Fruit fly (Drosophila melanogaster) whole organism, embryonic: ENCODE results near the gene ND-MNLL.

Source experiments
- ATbp ChIP-seq: fragments of 200-800 bp; sonication (Bioruptor generic); optimal IDR thresholded peaks from 2 replicates; lab custom pipeline; 2017; ENCODE audit warnings: missing biosample characterization, mild to moderate bottlenecking, missing genetic modification characterization, missing genetic modification reagents
- CG10431 ChIP-seq: fragments of 200-800 bp; sonication (Bioruptor generic); optimal IDR thresholded peaks from 3 replicates; lab custom pipeline; 2018; ENCODE audit warnings: missing biosample characterization, mild to moderate bottlenecking, missing genetic modification characterization
- CG10979 ChIP-seq: fragments of 200-800 bp; sonication (Bioruptor generic); optimal IDR thresholded peaks from 2 replicates; lab custom pipeline; 2018; ENCODE audit warnings: missing biosample characterization, mild to moderate bottlenecking, missing genetic modification characterization, moderate library complexity
- CG11504 ChIP-seq: fragments of 200-800 bp; sonication (Bioruptor generic); optimal IDR thresholded peaks from 3 replicates; lab custom pipeline; 2019; ENCODE audit warnings: missing biosample characterization, mild to moderate bottlenecking, missing genetic modification characterization, moderate library complexity
- CG11723 ChIP-seq: fragments of 200-800 bp; sonication (Bioruptor generic); optimal IDR thresholded peaks from 2 replicates; lab custom pipeline; 2017; ENCODE audit warnings: missing biosample characterization, mild to moderate bottlenecking, missing genetic modification characterization
- CG12769 ChIP-seq: fragments of 200-800 bp; sonication (Bioruptor generic); optimal IDR thresholded peaks from 2 replicates; lab custom pipeline; 2019; ENCODE audit warnings: missing biosample characterization, mild to moderate bottlenecking, missing genetic modification characterization, moderate library complexity
- CG12942 ChIP-seq: fragments of 200-800 bp; sonication (Bioruptor generic); optimal IDR thresholded peaks from 3 replicates; lab custom pipeline; 2016; ENCODE audit warnings: missing biosample characterization, missing genetic modification characterization
- CG13296 ChIP-seq: fragments of 200-800 bp; sonication (Bioruptor generic); optimal IDR thresholded peaks from 3 replicates; lab custom pipeline; 2018; ENCODE audit warnings: missing biosample characterization, mild to moderate bottlenecking, missing genetic modification characterization
- CG13424 ChIP-seq: fragments of 200-800 bp; sonication (Bioruptor generic); optimal IDR thresholded peaks from 2 replicates; lab custom pipeline; 2019; ENCODE audit warnings: missing biosample characterization, mild to moderate bottlenecking, missing genetic modification characterization, moderate library complexity
- CG13894 ChIP-seq: fragments of 200-800 bp; sonication (Bioruptor generic); optimal IDR thresholded peaks from 3 replicates; lab custom pipeline; 2018; ENCODE audit warnings: missing biosample characterization, mild to moderate bottlenecking, missing genetic modification characterization, moderate library complexity
- CG14014 ChIP-seq: fragments of 200-800 bp; sonication (Bioruptor generic); IDR thresholded peaks from 2 replicates; pipeline ENCODE4 v1.3.6; 2022; ENCODE audit warnings: missing biosample characterization, missing genetic modification characterization
- CG1529 ChIP-seq: fragments of 200-800 bp; sonication (Bioruptor generic); optimal IDR thresholded peaks from 3 replicates; lab custom pipeline; 2018; ENCODE audit warnings: missing biosample characterization, missing genetic modification characterization
- CG16813 ChIP-seq: fragments of 200-800 bp; sonication (Bioruptor generic); IDR thresholded peaks from 3 replicates; pipeline ENCODE4 v1.3.6; 2022; ENCODE audit warnings: missing biosample characterization, missing genetic modification characterization; ENCODE audit not compliant: partially characterized antibody
- CG17385 ChIP-seq: fragments of 200-800 bp; sonication (Bioruptor generic); optimal IDR thresholded peaks from 3 replicates; lab custom pipeline; 2018; ENCODE audit warnings: missing biosample characterization, mild to moderate bottlenecking, missing genetic modification characterization
- CG18262 ChIP-seq: fragments of 200-800 bp; optimal IDR thresholded peaks from 3 replicates; lab custom pipeline; 2019; ENCODE audit warnings: missing biosample characterization, mild to moderate bottlenecking, missing genetic modification characterization, moderate library complexity
- CG31224 ChIP-seq: fragments of 200-800 bp; sonication (Bioruptor generic); IDR thresholded peaks from 2 replicates; pipeline ENCODE4 v1.3.6; 2022; ENCODE audit warnings: missing biosample characterization, missing genetic modification characterization
- CG31365 ChIP-seq: fragments of 200-800 bp; sonication (Bioruptor generic); optimal IDR thresholded peaks from 2 replicates; lab custom pipeline; 2018; ENCODE audit warnings: missing biosample characterization, mild to moderate bottlenecking, missing genetic modification characterization
- CG42726 ChIP-seq: fragments of 200-800 bp; sonication (Bioruptor generic); IDR thresholded peaks from 2 replicates; pipeline ENCODE4 v1.3.6; 2022; ENCODE audit warnings: missing biosample characterization, missing genetic modification characterization; ENCODE audit not compliant: partially characterized antibody
- CG4282 ChIP-seq: fragments of 200-800 bp; sonication (Bioruptor generic); optimal IDR thresholded peaks from 2 replicates; lab custom pipeline; 2016; ENCODE audit warnings: missing biosample characterization, missing genetic modification characterization
- CG4820 ChIP-seq: fragments of 200-800 bp; sonication (Bioruptor generic); optimal IDR thresholded peaks from 3 replicates; lab custom pipeline; 2016; ENCODE audit warnings: missing biosample characterization, missing genetic modification characterization
- CG7786 ChIP-seq: fragments of 200-800 bp; sonication (Bioruptor generic); optimal IDR thresholded peaks from 2 replicates; lab custom pipeline; 2016; ENCODE audit warnings: missing biosample characterization, missing genetic modification characterization
- CG9817 ChIP-seq: fragments of 200-800 bp; sonication (Bioruptor generic); optimal IDR thresholded peaks from 2 replicates; lab custom pipeline; 2018; ENCODE audit warnings: missing biosample characterization, mild to moderate bottlenecking, missing genetic modification characterization, moderate library complexity
- D ChIP-seq, 2 experiments: fragments of 200-800 bp in 1 of 2; fragments of >200 bp in 1 of 2; sonication (Bioruptor generic) in 1 of 2; optimal IDR thresholded peaks; 2 replicates in 1 of 2; 3 replicates in 1 of 2; lab custom pipeline; 2017; ENCODE audit warnings: mild to moderate bottlenecking in 1 of 2, missing biosample characterization in 1 of 2, missing genetic modification characterization in 1 of 2, missing genetic modification reagents in 1 of 2
- D19A ChIP-seq: fragments of 200-800 bp; optimal IDR thresholded peaks from 3 replicates; lab custom pipeline; 2019; ENCODE audit warnings: missing biosample characterization, mild to moderate bottlenecking, missing genetic modification characterization, moderate library complexity
- Ets65A ChIP-seq: fragments of 200-800 bp; sonication (Bioruptor generic); peaks from one replicate; lab custom pipeline; 2016; ENCODE audit warnings: missing biosample characterization, missing genetic modification characterization
- Fer1 ChIP-seq: fragments of 200-800 bp; sonication (Bioruptor generic); optimal IDR thresholded peaks from 2 replicates; lab custom pipeline; 2017; ENCODE audit warnings: missing biosample characterization, mild to moderate bottlenecking, missing genetic modification characterization
- Hey ChIP-seq: fragments of 200-800 bp; sonication (Bioruptor generic); optimal IDR thresholded peaks from 3 replicates; lab custom pipeline; 2018; ENCODE audit warnings: missing biosample characterization, mild to moderate bottlenecking, missing genetic modification characterization
- Kr ChIP-seq: fragments of 200-800 bp; sonication (Bioruptor generic); optimal IDR thresholded peaks from 2 replicates; lab custom pipeline; 2017; ENCODE audit warnings: missing biosample characterization, mild to moderate bottlenecking, missing genetic modification characterization
- Med ChIP-seq: fragments of 200-800 bp; sonication (Bioruptor generic); peaks from one replicate; lab custom pipeline; 2016; ENCODE audit warnings: missing biosample characterization, missing genetic modification characterization, mild to moderate bottlenecking, inconsistent platforms, moderate library complexity
- Meics ChIP-seq: fragments of 200-800 bp; sonication (Bioruptor generic); optimal IDR thresholded peaks from 2 replicates; lab custom pipeline; 2017; ENCODE audit warnings: missing biosample characterization, mild to moderate bottlenecking, missing genetic modification characterization
- Ravus ChIP-seq: fragments of 200-800 bp; sonication (Bioruptor generic); IDR thresholded peaks from 2 replicates; pipeline ENCODE4 v1.3.6; 2022; ENCODE audit warnings: missing biosample characterization, missing genetic modification characterization
- bcd ChIP-seq: fragments of 200-800 bp; sonication (Bioruptor generic); optimal IDR thresholded peaks from 2 replicates; lab custom pipeline; 2017; ENCODE audit warnings: missing biosample characterization, mild to moderate bottlenecking, missing genetic modification characterization
- cas ChIP-seq: fragments of 200-800 bp; sonication (Bioruptor generic); IDR thresholded peaks from 2 replicates; pipeline ENCODE4 v1.3.6; 2022; ENCODE audit warnings: missing biosample characterization, missing genetic modification characterization
- chif ChIP-seq, 2 experiments: fragments of 200-800 bp; sonication (Bioruptor generic); optimal IDR thresholded peaks; 3 replicates each; lab custom pipeline; 2016; ENCODE audit warnings: missing biosample characterization in 2 of 2, missing genetic modification characterization in 2 of 2
- crp ChIP-seq, 2 experiments: fragments of 200-800 bp; sonication (Bioruptor generic); optimal IDR thresholded peaks; 2 replicates in 1 of 2; 3 replicates in 1 of 2; lab custom pipeline; 2017; ENCODE audit warnings: missing biosample characterization in 2 of 2, missing genetic modification characterization in 2 of 2, mild to moderate bottlenecking in 1 of 2, moderate library complexity in 1 of 2
- esg ChIP-seq: fragments of 200-800 bp; sonication (Bioruptor generic); conservative IDR thresholded peaks from 2 replicates; pipeline ENCODE4 v1.3.6; 2022; ENCODE audit warnings: missing biosample characterization, missing genetic modification characterization
- gem ChIP-seq: fragments of 200-800 bp; sonication (Bioruptor generic); optimal IDR thresholded peaks from 2 replicates; lab custom pipeline; 2019; ENCODE audit warnings: missing biosample characterization, mild to moderate bottlenecking, missing genetic modification characterization, moderate library complexity
- hth ChIP-seq: fragments of >200 bp; optimal IDR thresholded peaks from 2 replicates; lab custom pipeline; 2017; ENCODE audit warnings: inconsistent platforms
- insv ChIP-seq, 2 experiments: fragments of 200-800 bp; sonication (Bioruptor generic); optimal IDR thresholded peaks; 3 replicates each; lab custom pipeline; 2016 to 2018; ENCODE audit warnings: missing biosample characterization in 2 of 2, missing genetic modification characterization in 2 of 2
- pum ChIP-seq: fragments of 200-800 bp; sonication (Bioruptor generic); optimal IDR thresholded peaks from 2 replicates; lab custom pipeline; 2016; ENCODE audit warnings: missing biosample characterization, missing genetic modification characterization
- sens ChIP-seq: fragments of 200-800 bp; sonication (Bioruptor generic); peaks from one replicate; lab custom pipeline; 2016; ENCODE audit warnings: missing biosample characterization, missing genetic modification characterization
- stc ChIP-seq: fragments of 200-800 bp; sonication (Bioruptor generic); IDR thresholded peaks from 2 replicates; pipeline ENCODE4 v1.3.6; 2022; ENCODE audit warnings: missing biosample characterization, missing genetic modification characterization
- toy ChIP-seq: fragments of 200-800 bp; sonication (Bioruptor generic); IDR thresholded peaks from 2 replicates; pipeline ENCODE4 v1.3.6; 2022; ENCODE audit warnings: missing biosample characterization, missing genetic modification characterization
- trem ChIP-seq: fragments of 200-800 bp; optimal IDR thresholded peaks from 3 replicates; lab custom pipeline; 2019; ENCODE audit warnings: missing biosample characterization, mild to moderate bottlenecking, missing genetic modification characterization, moderate library complexity
- trh ChIP-seq: fragments of 200-800 bp; sonication (Bioruptor generic); optimal IDR thresholded peaks from 2 replicates; lab custom pipeline; 2016; ENCODE audit warnings: missing biosample characterization, missing genetic modification characterization
- unpg ChIP-seq: fragments of 200-800 bp; sonication (Bioruptor generic); optimal IDR thresholded peaks from 3 replicates; lab custom pipeline; 2018; ENCODE audit warnings: missing biosample characterization, mild to moderate bottlenecking, missing genetic modification characterization, moderate library complexity
- wor ChIP-seq: fragments of 200-800 bp; sonication (Bioruptor generic); IDR thresholded peaks from 2 replicates; pipeline ENCODE4 v1.3.6; 2022; ENCODE audit warnings: missing biosample characterization, missing genetic modification characterization
- zen ChIP-seq: fragments of 200-800 bp; sonication (Bioruptor generic); optimal IDR thresholded peaks from 3 replicates; lab custom pipeline; 2018; ENCODE audit warnings: missing biosample characterization, mild to moderate bottlenecking, missing genetic modification characterization, moderate library complexity
- zen2 ChIP-seq: fragments of 200-800 bp; sonication (Bioruptor generic); IDR thresholded peaks from 3 replicates; pipeline ENCODE4 v1.3.6; 2022; ENCODE audit warnings: missing biosample characterization, missing genetic modification characterization; ENCODE audit not compliant: partially characterized antibody

The ND-MNLL gene

DNA sequence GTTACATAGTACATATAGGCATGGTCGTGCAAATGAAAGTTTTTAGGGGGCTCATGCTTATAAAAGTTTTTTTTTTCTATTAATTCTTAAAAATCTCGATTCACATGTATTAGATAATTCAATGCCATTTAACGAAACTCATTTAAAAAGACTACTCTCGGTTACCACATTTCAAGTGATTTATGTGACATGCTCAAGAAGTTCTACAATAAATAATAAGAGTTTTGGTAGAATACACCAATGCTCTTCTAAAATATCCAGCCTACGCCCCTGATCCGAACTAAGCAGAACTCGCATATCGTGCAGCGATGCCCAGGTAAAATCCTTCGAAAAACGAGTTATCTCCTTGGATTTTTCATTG, 1.1 kb downstream of the ND-MNLL start (continued):
- TF ChIP-seq CG17385 (GFP tag; lab: Kevin White, UChicago) (peak; percentile 8), crp (GFP tag; optimal IDR thresholded peaks at IDR 0.05; lab: Kevin White, UChicago) (no peak), insv (GFP tag; optimal IDR thresholded peaks at IDR 0.05; lab: Kevin White, UChicago) (peak in 1 of 2 experiments; percentile 26), wor (no peak), CG42726 (GFP tag; lab: Robert Waterston, UW) (no peak), esg (GFP tag; lab: Robert Waterston, UW) (no peak), unpg (GFP tag; lab: Kevin White, UChicago) (peak; percentile 13), CG11504 (peak; percentile 21), D (optimal IDR thresholded peaks at IDR 0.05; lab: Kevin White, UChicago) (no peak), D (GFP tag; optimal IDR thresholded peaks at IDR 0.05; lab: Kevin White, UChicago) (peak; percentile 13), pum (GFP tag; lab: Kevin White, UChicago) (no peak), stc (no peak), chif (GFP tag; optimal IDR thresholded peaks at IDR 0.05; lab: Kevin White, UChicago) (peak in 1 of 2 experiments; percentile 25), Ets65A (GFP tag; lab: Kevin White, UChicago) (peak; percentile 10), CG10979 (tag; lab: Kevin White, UChicago) (peak; percentile 48), CG31224 (GFP tag; lab: Robert Waterston, UW) (no peak), CG31365 (tag; lab: Kevin White, UChicago) (no peak), Ravus (no peak), Meics (GFP tag; lab: Kevin White, UChicago) (no peak), CG16813 (GFP tag; lab: Robert Waterston, UW) (no peak), CG7786 (GFP tag; lab: Kevin White, UChicago) (no peak), toy (GFP tag; lab: Robert Waterston, UW) (no peak), CG12942 (GFP tag; lab: Kevin White, UChicago) (no peak), CG10431 (GFP tag; lab: Kevin White, UChicago) (no peak), bcd (no peak), CG13894 (tag; lab: Kevin White, UChicago) (no peak), CG4820 (GFP tag; lab: Kevin White, UChicago) (no peak), D19A (tag; lab: Kevin White, UChicago) (peak; percentile 56), CG1529 (GFP tag; lab: Kevin White, UChicago) (no peak), gem (peak; percentile 59), trem (tag; lab: Kevin White, UChicago) (no peak), Med (peak; percentile 37), sens (GFP tag; lab: Kevin White, UChicago) (peak; percentile 81), zen (tag; lab: Kevin White, UChicago) (peak; percentile 15)

DNA sequence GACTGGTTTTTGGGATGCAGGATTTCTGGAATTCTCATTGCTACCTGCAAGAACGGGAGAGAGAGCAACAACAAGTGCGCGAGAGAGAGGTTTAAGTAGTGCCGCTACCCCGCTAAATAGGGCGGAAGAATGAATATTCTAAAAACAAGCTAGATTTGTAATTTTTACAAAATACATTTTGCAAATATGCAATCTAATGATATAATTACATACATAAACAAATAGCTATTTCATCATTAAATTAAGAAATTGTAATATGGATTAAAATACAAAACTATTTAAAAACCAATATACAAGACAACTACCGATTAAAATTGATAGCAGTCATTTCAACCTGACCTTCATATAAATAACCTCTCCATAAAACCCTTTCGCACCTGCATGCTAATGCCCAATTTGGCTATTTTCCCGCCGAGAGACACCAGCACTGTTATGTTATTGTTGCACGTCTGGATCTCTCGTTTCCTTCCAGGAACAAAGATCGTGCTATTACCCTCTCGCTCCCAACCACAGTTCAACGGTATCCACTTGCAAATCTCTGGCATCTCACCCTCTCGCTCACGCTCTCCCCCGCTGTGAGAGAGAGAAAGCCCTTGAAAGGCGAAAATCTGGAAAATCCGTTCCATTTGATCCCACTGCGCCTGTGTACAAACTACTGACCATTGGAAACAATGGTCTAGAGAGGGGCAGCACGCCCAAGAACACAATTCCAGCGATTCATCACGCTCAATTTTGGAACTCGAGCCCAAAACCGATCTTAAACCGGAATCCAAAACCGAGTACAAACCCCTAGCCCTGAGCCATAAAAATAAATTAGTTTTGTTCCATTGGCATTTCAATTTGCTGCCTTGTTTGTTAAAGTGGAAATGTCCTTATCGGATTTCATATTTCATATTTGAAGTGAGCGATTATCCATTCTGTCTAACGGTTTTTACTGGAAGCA, 1.7 kb downstream of the ND-MNLL start, which contains the start of gene Nek2:
Gene Nek2 (minus strand): TSS at position 51 of the 943 bp plus-strand sequence.
- TF ChIP-seq CG14014 (no peak), zen (tag; lab: Kevin White, UChicago) (peak; percentile 31), CG42726 (GFP tag; lab: Robert Waterston, UW) (no peak), cas (GFP tag; lab: Robert Waterston, UW) (no peak), CG11723 (GFP tag; lab: Kevin White, UChicago) (no peak), CG4282 (GFP tag; lab: Kevin White, UChicago) (no peak), Hey (tag; lab: Kevin White, UChicago) (no peak), CG12769 (tag; lab: Kevin White, UChicago) (no peak), Kr (GFP tag; lab: Kevin White, UChicago) (peak; percentile 97), hth (lab: Kevin White, UChicago) (no peak), CG13296 (no peak), trh (GFP tag; lab: Kevin White, UChicago) (no peak), CG18262 (tag; lab: Kevin White, UChicago) (peak; percentile 8), ATbp (GFP tag; lab: Kevin White, UChicago) (no peak), Fer1 (no peak), CG13424 (no peak), zen2 (GFP tag; lab: Robert Waterston, UW) (no peak), CG9817 (tag; lab: Kevin White, UChicago) (no peak)
